Fruit fly (Drosophila melanogaster) whole organism, embryonic: ENCODE measurements around the gene Pvf2.

Experiments used
- Adf1 ChIP-seq: fragments of 200-800 bp; sonication (Bioruptor generic); IDR thresholded peaks from 2 replicates; pipeline ENCODE4 v1.3.6; 2022; ENCODE audit warnings: missing biosample characterization, missing genetic modification characterization
- B-H1 ChIP-seq: fragments of 200-800 bp; sonication (Bioruptor generic); IDR thresholded peaks from 3 replicates; pipeline ENCODE4 v1.3.6; 2022; ENCODE audit warnings: missing biosample characterization, missing genetic modification characterization
- CG10654 ChIP-seq: fragments of 200-800 bp; sonication (Bioruptor generic); optimal IDR thresholded peaks from 2 replicates; lab custom pipeline; 2016; ENCODE audit warnings: missing biosample characterization, missing genetic modification characterization
- CG11456 ChIP-seq: fragments of 200-800 bp; sonication (Bioruptor generic); IDR thresholded peaks from 3 replicates; pipeline ENCODE4 v1.3.6; 2022; ENCODE audit warnings: missing biosample characterization, missing genetic modification characterization
- CG13424 ChIP-seq: fragments of 200-800 bp; sonication (Bioruptor generic); optimal IDR thresholded peaks from 2 replicates; lab custom pipeline; 2019; ENCODE audit warnings: missing biosample characterization, mild to moderate bottlenecking, missing genetic modification characterization, moderate library complexity
- CG15011 ChIP-seq: fragments of 200-800 bp; sonication (Bioruptor generic); optimal IDR thresholded peaks from 3 replicates; lab custom pipeline; 2018; ENCODE audit warnings: missing biosample characterization, mild to moderate bottlenecking, missing genetic modification characterization
- CG15514 ChIP-seq: fragments of 200-800 bp; sonication (Bioruptor generic); optimal IDR thresholded peaks from 3 replicates; lab custom pipeline; 2017; ENCODE audit warnings: missing biosample characterization, missing genetic modification characterization, mild to moderate bottlenecking, moderate library complexity, missing genetic modification reagents
- CG18619 ChIP-seq: fragments of 200-800 bp; sonication (Bioruptor generic); optimal IDR thresholded peaks from 3 replicates; lab custom pipeline; 2017; ENCODE audit warnings: missing biosample characterization, mild to moderate bottlenecking, missing genetic modification characterization
- CG18764 ChIP-seq: fragments of 200-800 bp; sonication (Bioruptor generic); optimal IDR thresholded peaks from 3 replicates; lab custom pipeline; 2016; ENCODE audit warnings: missing biosample characterization, missing genetic modification characterization
- CG2712 ChIP-seq: fragments of 200-800 bp; optimal IDR thresholded peaks from 3 replicates; lab custom pipeline; 2019; ENCODE audit warnings: missing biosample characterization, mild to moderate bottlenecking, missing genetic modification characterization, moderate library complexity
- CG3163 ChIP-seq: fragments of 200-800 bp; sonication (Bioruptor generic); optimal IDR thresholded peaks from 3 replicates; lab custom pipeline; 2016; ENCODE audit warnings: missing biosample characterization, missing genetic modification characterization
- CG32532 ChIP-seq: fragments of 200-800 bp; sonication (Bioruptor generic); IDR thresholded peaks from 2 replicates; pipeline ENCODE4 v1.3.6; 2022; ENCODE audit warnings: missing biosample characterization, missing genetic modification characterization
- CG3281 ChIP-seq: fragments of 200-800 bp; sonication (Bioruptor generic); optimal IDR thresholded peaks from 3 replicates; lab custom pipeline; 2017; ENCODE audit warnings: missing biosample characterization, mild to moderate bottlenecking, missing genetic modification characterization
- CG43689 ChIP-seq: fragments of 200-800 bp; sonication (Bioruptor generic); IDR thresholded peaks from 2 replicates; pipeline ENCODE4 v1.3.6; 2022; ENCODE audit warnings: missing biosample characterization, missing genetic modification characterization
- CG4730 ChIP-seq: fragments of 200-800 bp; sonication (Bioruptor generic); IDR thresholded peaks from 2 replicates; pipeline ENCODE4 v1.3.6; 2022; ENCODE audit warnings: missing biosample characterization, missing genetic modification characterization
- CG5953 ChIP-seq: fragments of 200-800 bp; sonication (Bioruptor generic); IDR thresholded peaks from 2 replicates; pipeline ENCODE4 v1.3.6; 2022; ENCODE audit warnings: missing biosample characterization, missing genetic modification characterization
- CG6654 ChIP-seq: fragments of 200-800 bp; sonication (Bioruptor generic); optimal IDR thresholded peaks from 2 replicates; lab custom pipeline; 2017; ENCODE audit warnings: missing biosample characterization, mild to moderate bottlenecking, missing genetic modification characterization
- CG7928 ChIP-seq: fragments of 200-800 bp; sonication (Bioruptor generic); optimal IDR thresholded peaks from 2 replicates; lab custom pipeline; 2017; ENCODE audit warnings: missing biosample characterization, mild to moderate bottlenecking, missing genetic modification characterization
- CG7963 ChIP-seq: fragments of 200-800 bp; sonication (Bioruptor generic); IDR thresholded peaks from 3 replicates; pipeline ENCODE4 v1.3.6; 2022; ENCODE audit warnings: missing biosample characterization, missing genetic modification characterization; ENCODE audit not compliant: partially characterized antibody
- CG8281 ChIP-seq: fragments of 200-800 bp; sonication (Bioruptor generic); optimal IDR thresholded peaks from 2 replicates; lab custom pipeline; 2018; ENCODE audit warnings: missing biosample characterization, mild to moderate bottlenecking, missing genetic modification characterization, moderate library complexity
- CG8359 ChIP-seq: fragments of 200-800 bp; sonication (Bioruptor generic); optimal IDR thresholded peaks from 2 replicates; lab custom pipeline; 2017; ENCODE audit warnings: missing biosample characterization, mild to moderate bottlenecking, missing genetic modification characterization, borderline replicate concordance
- CG9609 ChIP-seq: fragments of 200-800 bp; sonication (Bioruptor generic); optimal IDR thresholded peaks from 3 replicates; lab custom pipeline; 2016; ENCODE audit warnings: missing biosample characterization, missing genetic modification characterization
- CG9817 ChIP-seq: fragments of 200-800 bp; sonication (Bioruptor generic); optimal IDR thresholded peaks from 2 replicates; lab custom pipeline; 2018; ENCODE audit warnings: missing biosample characterization, mild to moderate bottlenecking, missing genetic modification characterization, moderate library complexity
- CoRest ChIP-seq: fragments of 200-800 bp; sonication (Bioruptor generic); optimal IDR thresholded peaks from 3 replicates; lab custom pipeline; 2018; ENCODE audit warnings: missing biosample characterization, mild to moderate bottlenecking, missing genetic modification characterization, moderate library complexity
- Dbx ChIP-seq: fragments of 200-800 bp; sonication (Bioruptor generic); IDR thresholded peaks from 3 replicates; pipeline ENCODE4 v1.3.6; 2022; ENCODE audit warnings: missing biosample characterization, missing genetic modification characterization
- Doc2 ChIP-seq: fragments of 200-800 bp; sonication (Bioruptor generic); IDR thresholded peaks from 2 replicates; pipeline ENCODE4 v1.3.6; 2022; ENCODE audit warnings: missing biosample characterization, missing genetic modification characterization
- Drgx ChIP-seq: fragments of 200-800 bp; sonication (Bioruptor generic); IDR thresholded peaks from 2 replicates; pipeline ENCODE4 v1.3.6; 2022; ENCODE audit warnings: missing biosample characterization, missing genetic modification characterization
- Fer3 ChIP-seq: fragments of 200-800 bp; sonication (Bioruptor generic); optimal IDR thresholded peaks from 2 replicates; lab custom pipeline; 2018; ENCODE audit warnings: missing biosample characterization, mild to moderate bottlenecking, missing genetic modification characterization, moderate library complexity
- Hr51 ChIP-seq, 2 experiments: fragments of 200-800 bp; sonication (Bioruptor generic); optimal IDR thresholded peaks; 2 replicates in 1 of 2; 3 replicates in 1 of 2; lab custom pipeline; 2016 to 2018; ENCODE audit warnings: missing biosample characterization in 2 of 2, missing genetic modification characterization in 2 of 2, mild to moderate bottlenecking in 1 of 2, moderate library complexity in 1 of 2
- Med ChIP-seq: fragments of 200-800 bp; sonication (Bioruptor generic); peaks from one replicate; lab custom pipeline; 2016; ENCODE audit warnings: missing biosample characterization, missing genetic modification characterization, mild to moderate bottlenecking, inconsistent platforms, moderate library complexity
- Mrtf ChIP-seq: fragments of 200-800 bp; sonication (Bioruptor generic); IDR thresholded peaks from 3 replicates; pipeline ENCODE4 v1.3.6; 2022; ENCODE audit warnings: missing biosample characterization, missing genetic modification characterization
- NFAT ChIP-seq: fragments of 200-800 bp; sonication (Bioruptor generic); IDR thresholded peaks from 2 replicates; pipeline ENCODE4 v1.3.6; 2022; ENCODE audit warnings: missing biosample characterization, missing genetic modification characterization
- Tbp ChIP-seq: fragments of >200 bp; optimal IDR thresholded peaks from 2 replicates; lab custom pipeline; 2018; ENCODE audit warnings: missing biosample characterization, missing genetic modification characterization
- Trl ChIP-seq, 3 experiments: fragments of >200 bp in 2 of 3; fragments of 200-800 bp in 1 of 3; sonication (Bioruptor generic) in 1 of 3; optimal IDR thresholded peaks; 2 replicates in 1 of 3; 3 replicates in 2 of 3; lab custom pipeline; 2016 to 2017; ENCODE audit warnings: missing biosample characterization in 1 of 3, missing genetic modification characterization in 1 of 3
- Xbp1 ChIP-seq: fragments of 200-800 bp; sonication (Bioruptor generic); optimal IDR thresholded peaks from 3 replicates; lab custom pipeline; 2016; ENCODE audit warnings: missing biosample characterization, mild to moderate bottlenecking, missing genetic modification characterization
- Xrp1 ChIP-seq: fragments of 200-800 bp; sonication (Bioruptor generic); IDR thresholded peaks from 2 replicates; pipeline ENCODE4 v1.3.6; 2022; ENCODE audit warnings: missing biosample characterization, missing genetic modification characterization
- ash1 ChIP-seq: fragments of 200-800 bp; sonication (Bioruptor generic); optimal IDR thresholded peaks from 2 replicates; lab custom pipeline; 2018; ENCODE audit warnings: missing biosample characterization, mild to moderate bottlenecking, missing genetic modification characterization
- bsh ChIP-seq, 2 experiments: fragments of 200-800 bp; sonication (Bioruptor generic); optimal IDR thresholded peaks; 2 replicates each; lab custom pipeline; 2017 to 2018; ENCODE audit warnings: mild to moderate bottlenecking in 2 of 2, missing biosample characterization in 2 of 2, missing genetic modification characterization in 2 of 2, moderate library complexity in 1 of 2
- en ChIP-seq: fragments of 200-800 bp; sonication (Bioruptor generic); optimal IDR thresholded peaks from 2 replicates; lab custom pipeline; 2016; ENCODE audit warnings: missing biosample characterization, missing genetic modification characterization
- eve ChIP-seq, 2 experiments: fragments of >200 bp; optimal IDR thresholded peaks; 2 replicates each; lab custom pipeline; 2017; ENCODE audit warnings: missing biosample characterization in 2 of 2, missing genetic modification characterization in 2 of 2
- ftz-f1 ChIP-seq: fragments of 200-800 bp; sonication (Bioruptor generic); optimal IDR thresholded peaks from 2 replicates; lab custom pipeline; 2016; ENCODE audit warnings: missing biosample characterization, missing genetic modification characterization
- gem ChIP-seq: fragments of 200-800 bp; sonication (Bioruptor generic); optimal IDR thresholded peaks from 2 replicates; lab custom pipeline; 2019; ENCODE audit warnings: missing biosample characterization, mild to moderate bottlenecking, missing genetic modification characterization, moderate library complexity
- lbe ChIP-seq: fragments of 200-800 bp; sonication (Bioruptor generic); optimal IDR thresholded peaks from 2 replicates; lab custom pipeline; 2016; ENCODE audit warnings: missing biosample characterization, mild to moderate bottlenecking, missing genetic modification characterization
- lmd ChIP-seq: fragments of 200-800 bp; sonication (Bioruptor generic); IDR thresholded peaks from 2 replicates; pipeline ENCODE4 v1.3.6; 2022; ENCODE audit warnings: missing biosample characterization, missing genetic modification characterization
- nom ChIP-seq: fragments of 200-800 bp; sonication (Bioruptor generic); optimal IDR thresholded peaks from 2 replicates; lab custom pipeline; 2017; ENCODE audit warnings: missing biosample characterization, missing genetic modification characterization, mild to moderate bottlenecking, moderate library complexity, missing genetic modification reagents
- row ChIP-seq: fragments of 200-800 bp; sonication (Bioruptor generic); IDR thresholded peaks from 3 replicates; pipeline ENCODE4 v1.3.6; 2022; ENCODE audit warnings: missing biosample characterization, missing genetic modification characterization
- scrt ChIP-seq: fragments of 200-800 bp; sonication (Bioruptor generic); optimal IDR thresholded peaks from 2 replicates; lab custom pipeline; 2018; ENCODE audit warnings: missing biosample characterization, mild to moderate bottlenecking, missing genetic modification characterization, moderate library complexity
- sob ChIP-seq: fragments of 200-800 bp; sonication (Bioruptor generic); IDR thresholded peaks from 2 replicates; pipeline ENCODE4 v1.3.6; 2022; ENCODE audit warnings: missing biosample characterization, missing genetic modification characterization
- zfh1 ChIP-seq: fragments of 200-800 bp; sonication (Bioruptor generic); IDR thresholded peaks from 3 replicates; pipeline ENCODE4 v1.3.6; 2022; ENCODE audit warnings: missing biosample characterization, missing genetic modification characterization

Pvf2 gene

dm6 chr2L:7073011-7073410, 11.4 kb downstream of the Pvf2 start (continued):
- TF ChIP-seq NFAT (GFP tag; lab: Robert Waterston, UW), result no peak
- TF ChIP-seq CG9609 (GFP tag; lab: Kevin White, UChicago), result no peak
- TF ChIP-seq CG6654 (GFP tag; lab: Kevin White, UChicago), result no peak
- TF ChIP-seq ftz-f1 (GFP tag; lab: Kevin White, UChicago), result no peak
- TF ChIP-seq CG11456 (GFP tag; lab: Robert Waterston, UW), result no peak
- TF ChIP-seq CG3281 (GFP tag; lab: Kevin White, UChicago), result no peak
- TF ChIP-seq scrt (GFP tag; lab: Kevin White, UChicago), result no peak
- no peak for TF ChIP-seq CG7928 (GFP tag; lab: Kevin White, UChicago)
- TF ChIP-seq CG7963, result no peak
- TF ChIP-seq en (GFP tag; lab: Kevin White, UChicago), result no peak
- no peak for TF ChIP-seq Fer3 (tag; lab: Kevin White, UChicago)
- no peak for TF ChIP-seq CG18619 (GFP tag; lab: Kevin White, UChicago)
- no peak for TF ChIP-seq B-H1 (GFP tag; lab: Robert Waterston, UW)
- TF ChIP-seq lbe (GFP tag; lab: Kevin White, UChicago), result no peak
- TF ChIP-seq CG18764 (GFP tag; lab: Kevin White, UChicago), result no peak
- no peak for TF ChIP-seq CG15011 (GFP tag; lab: Kevin White, UChicago)
- peak; percentile 71 for TF ChIP-seq Xrp1 (GFP tag; lab: Robert Waterston, UW)
- peak; percentile 5 for TF ChIP-seq CoRest (tag; lab: Kevin White, UChicago)

DNA sequence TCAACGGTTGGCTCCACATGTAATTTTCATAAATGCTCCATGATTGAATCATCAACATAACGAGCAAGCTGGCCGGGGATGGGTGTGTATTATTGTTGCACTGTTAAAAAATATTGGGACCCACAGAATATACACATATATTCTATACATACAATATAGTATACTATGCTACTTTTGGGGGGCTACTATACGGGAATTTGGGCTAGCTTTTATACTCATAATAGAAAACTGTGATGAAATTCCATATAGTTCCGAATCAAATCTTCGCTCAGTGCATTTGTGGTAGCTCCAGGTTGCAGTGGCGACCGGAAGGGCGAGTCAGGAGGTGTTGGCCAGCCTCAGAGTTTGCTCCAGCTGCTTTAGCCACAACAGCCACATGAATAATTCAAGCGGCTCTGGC, 12.6 kb downstream of the Pvf2 start:
- TF ChIP-seq Dbx (GFP tag; lab: Robert Waterston, UW) (no peak), CG3163 (GFP tag; lab: Kevin White, UChicago) (no peak), CG43689 (GFP tag; lab: Robert Waterston, UW) (no peak), lmd (GFP tag; lab: Robert Waterston, UW) (0 out of 2 replicates have a peak, but pooled peaks have one; percentile 14), gem (tag; lab: Kevin White, UChicago) (peak; percentile 3), NFAT (GFP tag; lab: Robert Waterston, UW) (no peak), nom (peak; percentile 29), CG18764 (GFP tag; lab: Kevin White, UChicago) (no peak), Adf1 (GFP tag; lab: Robert Waterston, UW) (no peak), bsh (GFP tag; optimal IDR thresholded peaks at IDR 0.05; lab: Kevin White, UChicago) (peak in 1 of 2 experiments; percentile 38), CG2712 (tag; lab: Kevin White, UChicago) (no peak), eve (GFP tag; optimal IDR thresholded peaks at IDR 0.05; lab: Kevin White, UChicago) (no peak), Med (GFP tag; lab: Kevin White, UChicago) (peak; percentile 31), Drgx (GFP tag; lab: Robert Waterston, UW) (0 out of 2 replicates have a peak, but pooled peaks have one; percentile 39), row (GFP tag; lab: Robert Waterston, UW) (0 out of 3 replicates have a peak, but pooled peaks have one; percentile 21)

DNA sequence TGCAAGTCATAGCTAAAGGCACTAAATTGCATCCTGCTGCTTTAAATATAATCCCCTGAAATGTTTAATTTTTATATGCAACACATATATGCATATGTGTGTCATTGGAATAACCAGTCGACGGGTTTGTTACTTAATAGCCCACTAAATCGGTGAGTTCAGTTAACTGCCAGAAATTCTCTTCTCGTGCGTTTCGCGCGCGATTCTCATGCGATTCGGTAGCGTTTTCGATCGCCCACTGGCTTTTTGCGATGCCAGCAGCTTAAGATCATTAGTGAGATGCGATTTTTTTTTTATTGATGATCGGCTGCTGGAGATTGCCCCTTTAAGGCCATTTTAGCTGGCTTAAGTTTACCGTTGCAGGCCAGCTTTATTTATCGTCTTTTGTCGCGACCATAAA, 13.2 kb downstream of the Pvf2 start:
- TF ChIP-seq sob (GFP tag; lab: Robert Waterston, UW) (no peak), zfh1 (GFP tag; lab: Robert Waterston, UW) (no peak), CG15514 (GFP tag; lab: Kevin White, UChicago) (no peak), CG4730 (GFP tag; lab: Robert Waterston, UW) (no peak), CG10654 (GFP tag; lab: Kevin White, UChicago) (no peak), CG5953 (GFP tag; lab: Robert Waterston, UW) (no peak), CG9817 (tag; lab: Kevin White, UChicago) (no peak), Hr51 (GFP tag; optimal IDR thresholded peaks at IDR 0.05; lab: Kevin White, UChicago) (no peak), Trl (optimal IDR thresholded peaks at IDR 0.05; lab: Kevin White, UChicago) (no peak), Trl (GFP tag; optimal IDR thresholded peaks at IDR 0.05; lab: Kevin White, UChicago) (no peak), CG32532 (GFP tag; lab: Robert Waterston, UW) (no peak), ash1 (GFP tag; lab: Kevin White, UChicago) (no peak), Xbp1 (GFP tag; lab: Kevin White, UChicago) (no peak), CG8359 (peak; percentile 98), CG13424 (tag; lab: Kevin White, UChicago) (no peak), Mrtf (GFP tag; lab: Robert Waterston, UW) (no peak), Doc2 (GFP tag; lab: Robert Waterston, UW) (no peak), Tbp (GFP tag; lab: Kevin White, UChicago) (peak; percentile 43), CG8281 (no peak)
